Worm (Caenorhabditis elegans) whole organism, midembryonic: Measurements from ENCODE around the gene C14A6.7.

Source experiments
- cog-1 ChIP-seq: sonication (generic microtip); optimal IDR thresholded peaks from 2 replicates; lab custom pipeline; 2016; ENCODE audit warnings: missing genetic modification characterization, missing compliant biosample characterization
- flt-1 ChIP-seq: fragments of 200-800 bp; sonication (Bioruptor generic); IDR thresholded peaks from 2 replicates; pipeline ENCODE4 v1.3.6; 2022; ENCODE audit warnings: missing genetic modification characterization, missing compliant biosample characterization
- klf-2 ChIP-seq: fragments of 200-800 bp; sonication (Bioruptor generic); conservative IDR thresholded peaks from 2 replicates; pipeline ENCODE4 v1.3.6; 2022; ENCODE audit warnings: missing genetic modification reagents, missing genetic modification characterization, missing compliant biosample characterization
- med-1 ChIP-seq: sonication (generic microtip); optimal IDR thresholded peaks from 2 replicates; lab custom pipeline; 2017; ENCODE audit warnings: missing genetic modification characterization, mild to moderate bottlenecking, missing compliant biosample characterization, antibody characterized with exemption, missing genetic modification reagents; ENCODE audit not compliant: insufficient read depth
- tab-1 ChIP-seq: fragments of 200-800 bp; sonication (Bioruptor generic); IDR thresholded peaks from 2 replicates; pipeline ENCODE4 v1.3.6; 2022; ENCODE audit warnings: missing genetic modification characterization, missing compliant biosample characterization
- ztf-23 ChIP-seq: fragments of 200-800 bp; sonication (Bioruptor generic); IDR thresholded peaks from 2 replicates; pipeline ENCODE4 v1.3.6; 2022; ENCODE audit warnings: missing genetic modification reagents, missing genetic modification characterization, missing compliant biosample characterization
- ztf-29 ChIP-seq: fragments of 200-800 bp; sonication (Bioruptor generic); IDR thresholded peaks from 2 replicates; pipeline ENCODE4 v1.3.6; 2022; ENCODE audit warnings: missing genetic modification reagents, missing genetic modification characterization, missing compliant biosample characterization

- TF ChIP-seq flt-1 (GFP tag; lab: Robert Waterston, UW) = no peak
- TF ChIP-seq klf-2 (GFP tag; lab: Robert Waterston, UW) = no peak
- no peak for TF ChIP-seq cog-1 (tag; lab: Kevin White, UChicago)
- no peak for TF ChIP-seq tab-1 (GFP tag; lab: Robert Waterston, UW)
- TF ChIP-seq med-1 (GFP tag; lab: Kevin White, UChicago) = no peak
- no peak for TF ChIP-seq ztf-29
- TF ChIP-seq ztf-23 (GFP tag; lab: Robert Waterston, UW) = no peak
Observed at ce11 chrV:18179663-18180062, 11.5 kb upstream of the C14A6.7 start, which contains the start of gene C31G12.1.
